Worm (Caenorhabditis elegans): ENCODE results near the gene M01H9.2.

Gene M01H9.2

ce11 chrIV:4410526-4410925, 52.5 kb downstream of the M01H9.2 start:
- TF ChIP-seq attf-3 (GFP tag; conservative IDR thresholded peaks at IDR 0.05) (no peak), ets-4 (GFP tag; optimal IDR thresholded peaks at IDR 0.05) (no peak), ccch-3 (GFP tag; optimal IDR thresholded peaks at IDR 0.05) (no peak), snpc-4 (GFP tag; optimal IDR thresholded peaks at IDR 0.05) (no peak), snpc-4 (tag; optimal IDR thresholded peaks at IDR 0.05) (no peak), Y79H2A.3 (GFP tag; conservative IDR thresholded peaks at IDR 0.05) (no peak), somi-1 (GFP tag; optimal IDR thresholded peaks at IDR 0.05) (no peak), athp-1 (tag; optimal IDR thresholded peaks at IDR 0.05) (no peak), mes-4 (tag; optimal IDR thresholded peaks at IDR 0.05) (no peak), xnd-1 (tag; optimal IDR thresholded peaks at IDR 0.05) (no peak), B0019.2 (GFP tag; conservative IDR thresholded peaks at IDR 0.05) (no peak)
